Comparison of ENCODE assay signal across 1 fruit fly cellular context in genomic region chrX:11925213-11925612, dm6.
TF ChIP-seq lines count a peak whose summit lies in the region.

No protein-coding gene starts in this region.

TF ChIP-seq in whole organism, embryonic, 481 proteins besides CTCF, POLR2A, EP300 and RAD21 (continued from another document):
- peak; percentile 58 for TF ChIP-seq CG18599 (GFP tag; optimal IDR thresholded peaks at IDR 0.05; lab: Kevin White, UChicago)
- TF ChIP-seq fru (optimal IDR thresholded peaks at IDR 0.05; lab: Kevin White, UChicago): no peak
- TF ChIP-seq Hey (tag; optimal IDR thresholded peaks at IDR 0.05; lab: Kevin White, UChicago): no peak
- peak; percentile 73 for TF ChIP-seq CG2678 (tag; optimal IDR thresholded peaks at IDR 0.05; lab: Kevin White, UChicago)
- TF ChIP-seq CG15601 (tag; optimal IDR thresholded peaks at IDR 0.05; lab: Kevin White, UChicago): no peak
- no peak for TF ChIP-seq CG34376 (GFP tag; optimal IDR thresholded peaks at IDR 0.05; lab: Kevin White, UChicago)
- TF ChIP-seq fd3F (GFP tag; optimal IDR thresholded peaks at IDR 0.05; lab: Kevin White, UChicago): peak; percentile 14
- TF ChIP-seq unpg (GFP tag; optimal IDR thresholded peaks at IDR 0.05; lab: Kevin White, UChicago): no peak
- TF ChIP-seq CG14710 (tag; optimal IDR thresholded peaks at IDR 0.05; lab: Kevin White, UChicago): no peak
- TF ChIP-seq gsb (GFP tag; IDR thresholded peaks at IDR 0.05; lab: Robert Waterston, UW): peak; percentile 67
- TF ChIP-seq Fer3 (tag; optimal IDR thresholded peaks at IDR 0.05; lab: Kevin White, UChicago): peak; percentile 59
- TF ChIP-seq CG9817 (tag; optimal IDR thresholded peaks at IDR 0.05; lab: Kevin White, UChicago): peak; percentile 50
- peak; percentile 66 for TF ChIP-seq CG12071 (GFP tag; optimal IDR thresholded peaks at IDR 0.05; lab: Kevin White, UChicago)
- TF ChIP-seq CG7987 (GFP tag; optimal IDR thresholded peaks at IDR 0.05; lab: Kevin White, UChicago): no peak
- TF ChIP-seq fd96Cb (tag; optimal IDR thresholded peaks at IDR 0.05; lab: Kevin White, UChicago): peak; percentile 32
- TF ChIP-seq ac (GFP tag; optimal IDR thresholded peaks at IDR 0.05; lab: Kevin White, UChicago): no peak
- TF ChIP-seq GATAe (GFP tag; conservative IDR thresholded peaks at IDR 0.05; lab: Robert Waterston, UW): no peak
- peak; percentile 13 for TF ChIP-seq HHEX (GFP tag; optimal IDR thresholded peaks at IDR 0.05; lab: Kevin White, UChicago)
- peak; percentile 64; the same call in 1 of the 2 replicates for TF ChIP-seq CG11696 (GFP tag; IDR thresholded peaks at IDR 0.05; lab: Robert Waterston, UW)
- no peak for TF ChIP-seq CG8924 (tag; optimal IDR thresholded peaks at IDR 0.05; lab: Kevin White, UChicago)
- no peak for TF ChIP-seq ems (GFP tag; optimal IDR thresholded peaks at IDR 0.05; lab: Kevin White, UChicago)
- no peak for TF ChIP-seq zen (tag; optimal IDR thresholded peaks at IDR 0.05; lab: Kevin White, UChicago)
- no peak for TF ChIP-seq disco-r (GFP tag; optimal IDR thresholded peaks at IDR 0.05; lab: Kevin White, UChicago)
- no peak for TF ChIP-seq CG5245 (GFP tag; optimal IDR thresholded peaks at IDR 0.05; lab: Kevin White, UChicago)
- TF ChIP-seq tap (tag; optimal IDR thresholded peaks at IDR 0.05; lab: Kevin White, UChicago): peak; percentile 22
- peak; percentile 32 for TF ChIP-seq Dek (tag; optimal IDR thresholded peaks at IDR 0.05; lab: Kevin White, UChicago)
- TF ChIP-seq CG15011 (GFP tag; optimal IDR thresholded peaks at IDR 0.05; lab: Kevin White, UChicago): peak; percentile 12
- TF ChIP-seq Mrtf (GFP tag; IDR thresholded peaks at IDR 0.05; lab: Robert Waterston, UW): peak; percentile 75
- no peak for TF ChIP-seq BtbVII (GFP tag; optimal IDR thresholded peaks at IDR 0.05; lab: Kevin White, UChicago)
- TF ChIP-seq C15 (GFP tag; IDR thresholded peaks at IDR 0.05; lab: Robert Waterston, UW): peak; percentile 44; the same call in 1 of the 3 replicates
- peak; percentile 35 for TF ChIP-seq Xbp1 (GFP tag; optimal IDR thresholded peaks at IDR 0.05; lab: Kevin White, UChicago)
- no peak for TF ChIP-seq jing (GFP tag; optimal IDR thresholded peaks at IDR 0.05; lab: Kevin White, UChicago)
- peak; percentile 75 for TF ChIP-seq tgo (GFP tag; IDR thresholded peaks at IDR 0.05; lab: Robert Waterston, UW)
- TF ChIP-seq CG1832 (GFP tag; optimal IDR thresholded peaks at IDR 0.05; lab: Kevin White, UChicago): no peak
- peak; percentile 8 for TF ChIP-seq Asciz (GFP tag; optimal IDR thresholded peaks at IDR 0.05; lab: Kevin White, UChicago)
- no peak for TF ChIP-seq Atf-2 (GFP tag; optimal IDR thresholded peaks at IDR 0.05; lab: Kevin White, UChicago)
- TF ChIP-seq zfh2 (GFP tag; optimal IDR thresholded peaks at IDR 0.05; lab: Kevin White, UChicago): peak; percentile 14
- TF ChIP-seq CG10274 (GFP tag; optimal IDR thresholded peaks at IDR 0.05; lab: Kevin White, UChicago): no peak
- no peak for TF ChIP-seq pzg (GFP tag; optimal IDR thresholded peaks at IDR 0.05; lab: Kevin White, UChicago)
- TF ChIP-seq Max (GFP tag; optimal IDR thresholded peaks at IDR 0.05; lab: Kevin White, UChicago): no peak
- no peak for TF ChIP-seq danr (GFP tag; IDR thresholded peaks at IDR 0.05; lab: Robert Waterston, UW)
- TF ChIP-seq CG4360 (GFP tag; IDR thresholded peaks at IDR 0.05; lab: Robert Waterston, UW): no peak
- TF ChIP-seq ato (GFP tag; IDR thresholded peaks at IDR 0.05; lab: Robert Waterston, UW; ENCODE audit: partially characterized antibody): no peak
- TF ChIP-seq ewg (GFP tag; optimal IDR thresholded peaks at IDR 0.05; lab: Kevin White, UChicago): no peak
- no peak for TF ChIP-seq Dref (GFP tag; IDR thresholded peaks at IDR 0.05; lab: Robert Waterston, UW)
- peak; percentile 61; the same call in 1 of the 3 replicates for TF ChIP-seq H15 (GFP tag; IDR thresholded peaks at IDR 0.05; lab: Robert Waterston, UW)
- TF ChIP-seq gt (GFP tag; IDR thresholded peaks at IDR 0.05; lab: Robert Waterston, UW): no peak
- no peak for TF ChIP-seq Tbp (GFP tag; optimal IDR thresholded peaks at IDR 0.05; lab: Kevin White, UChicago)
- no peak for TF ChIP-seq CG8944 (GFP tag; optimal IDR thresholded peaks at IDR 0.05; lab: Kevin White, UChicago)
- peak; percentile 41 for TF ChIP-seq CoRest (tag; optimal IDR thresholded peaks at IDR 0.05; lab: Kevin White, UChicago)
- TF ChIP-seq CG16779 (GFP tag; IDR thresholded peaks at IDR 0.05; lab: Robert Waterston, UW): 0 out of 2 replicates have a peak, but pooled peaks have one; percentile 10
- TF ChIP-seq lab (GFP tag; optimal IDR thresholded peaks at IDR 0.05; lab: Kevin White, UChicago): peak; percentile 65
- no peak for TF ChIP-seq az2 (GFP tag; optimal IDR thresholded peaks at IDR 0.05; lab: Kevin White, UChicago)
- TF ChIP-seq Hmr (GFP tag; optimal IDR thresholded peaks at IDR 0.05; lab: Kevin White, UChicago): peak; percentile 42
- TF ChIP-seq Drgx (GFP tag; IDR thresholded peaks at IDR 0.05; lab: Robert Waterston, UW): peak; percentile 79
- TF ChIP-seq lbe (GFP tag; optimal IDR thresholded peaks at IDR 0.05; lab: Kevin White, UChicago): peak; percentile 47
- TF ChIP-seq CG10147 (GFP tag; optimal IDR thresholded peaks at IDR 0.05; lab: Kevin White, UChicago): peak; percentile 30
- no peak for TF ChIP-seq shn (GFP tag; optimal IDR thresholded peaks at IDR 0.05; lab: Kevin White, UChicago)
- no peak for TF ChIP-seq CG10654 (GFP tag; optimal IDR thresholded peaks at IDR 0.05; lab: Kevin White, UChicago)
- TF ChIP-seq Awh (GFP tag; IDR thresholded peaks at IDR 0.05; lab: Robert Waterston, UW): peak; percentile 65; the same call in 1 of the 2 replicates
- peak; percentile 78 for TF ChIP-seq CG14014 (GFP tag; IDR thresholded peaks at IDR 0.05; lab: Robert Waterston, UW)
- TF ChIP-seq CG10209 (GFP tag; optimal IDR thresholded peaks at IDR 0.05; lab: Kevin White, UChicago): peak; percentile 11
- TF ChIP-seq Ets97D (GFP tag; optimal IDR thresholded peaks at IDR 0.05; lab: Kevin White, UChicago): no peak
- peak in 1 of 2 experiments; percentile 43 for TF ChIP-seq Trl (optimal IDR thresholded peaks at IDR 0.05; lab: Kevin White, UChicago)
- TF ChIP-seq Trl (GFP tag; optimal IDR thresholded peaks at IDR 0.05; lab: Kevin White, UChicago): no peak
- peak; percentile 50 for TF ChIP-seq esg (GFP tag; conservative IDR thresholded peaks at IDR 0.05; lab: Robert Waterston, UW)
- no peak for TF ChIP-seq CG15696 (tag; optimal IDR thresholded peaks at IDR 0.05; lab: Kevin White, UChicago)
- TF ChIP-seq ab (GFP tag; optimal IDR thresholded peaks at IDR 0.05; lab: Kevin White, UChicago): no peak
- peak; percentile 65 for TF ChIP-seq Ada2b (GFP tag; IDR thresholded peaks at IDR 0.05; lab: Robert Waterston, UW)
- TF ChIP-seq insv (GFP tag; optimal IDR thresholded peaks at IDR 0.05; lab: Kevin White, UChicago): no peak
- TF ChIP-seq CG34422 (GFP tag; IDR thresholded peaks at IDR 0.05; lab: Robert Waterston, UW): peak; percentile 65; the same call in 2 of the 3 replicates
- TF ChIP-seq CG12659 (GFP tag; optimal IDR thresholded peaks at IDR 0.05; lab: Kevin White, UChicago): peak; percentile 25
- TF ChIP-seq D19B (GFP tag; optimal IDR thresholded peaks at IDR 0.05; lab: Kevin White, UChicago): no peak
- no peak for TF ChIP-seq nerfin-2 (GFP tag; IDR thresholded peaks at IDR 0.05; lab: Robert Waterston, UW; ENCODE audit: partially characterized antibody)
- peak; percentile 75; the same call in 1 of the 3 replicates for TF ChIP-seq gce (GFP tag; IDR thresholded peaks at IDR 0.05; lab: Robert Waterston, UW)
- TF ChIP-seq ken (GFP tag; IDR thresholded peaks at IDR 0.05; lab: Robert Waterston, UW): peak; percentile 70; the same call in 2 of the 3 replicates
- no peak for TF ChIP-seq sim (GFP tag; IDR thresholded peaks at IDR 0.05; lab: Robert Waterston, UW)
- TF ChIP-seq Ssrp (tag; optimal IDR thresholded peaks at IDR 0.05; lab: Kevin White, UChicago): no peak
- TF ChIP-seq ap (GFP tag; IDR thresholded peaks at IDR 0.05; lab: Robert Waterston, UW): no peak
- peak in 1 of 2 experiments; percentile 12 for TF ChIP-seq Pdp1 (GFP tag; optimal IDR thresholded peaks at IDR 0.05; lab: Kevin White, UChicago)
